Fruit fly (Drosophila melanogaster) whole organism, embryonic: Measurements from ENCODE around the gene Dpm3.

Experiments used
- ATbp ChIP-seq: fragments of 200-800 bp; sonication (Bioruptor generic); optimal IDR thresholded peaks from 2 replicates; lab custom pipeline; 2017; ENCODE audit warnings: missing biosample characterization, mild to moderate bottlenecking, missing genetic modification characterization, missing genetic modification reagents
- Atf3 ChIP-seq: fragments of 200-800 bp; sonication (Bioruptor generic); optimal IDR thresholded peaks from 3 replicates; lab custom pipeline; 2016; ENCODE audit warnings: missing biosample characterization, missing genetic modification characterization
- BtbVII ChIP-seq: fragments of 200-800 bp; sonication (Bioruptor generic); optimal IDR thresholded peaks from 3 replicates; lab custom pipeline; 2017; ENCODE audit warnings: missing biosample characterization, mild to moderate bottlenecking, missing genetic modification characterization
- C15 ChIP-seq: fragments of 200-800 bp; sonication (Bioruptor generic); IDR thresholded peaks from 3 replicates; pipeline ENCODE4 v1.3.6; 2022; ENCODE audit warnings: missing biosample characterization, missing genetic modification characterization
- CG10274 ChIP-seq: fragments of 200-800 bp; sonication (Bioruptor generic); optimal IDR thresholded peaks from 3 replicates; lab custom pipeline; 2017; ENCODE audit warnings: missing biosample characterization, mild to moderate bottlenecking, missing genetic modification characterization
- CG10321 ChIP-seq: fragments of 200-800 bp; sonication (Bioruptor generic); IDR thresholded peaks from 2 replicates; pipeline ENCODE4 v1.3.6; 2022; ENCODE audit warnings: missing biosample characterization, missing genetic modification characterization
- CG10431 ChIP-seq: fragments of 200-800 bp; sonication (Bioruptor generic); optimal IDR thresholded peaks from 3 replicates; lab custom pipeline; 2018; ENCODE audit warnings: missing biosample characterization, mild to moderate bottlenecking, missing genetic modification characterization
- CG12104 ChIP-seq: fragments of 200-800 bp; sonication (Bioruptor generic); optimal IDR thresholded peaks from 3 replicates; lab custom pipeline; 2016; ENCODE audit warnings: missing biosample characterization, missing genetic modification characterization
- CG12744 ChIP-seq: fragments of 200-800 bp; sonication (Bioruptor generic); optimal IDR thresholded peaks from 2 replicates; lab custom pipeline; 2016; ENCODE audit warnings: missing biosample characterization, missing genetic modification characterization
- CG14710 ChIP-seq: fragments of 200-800 bp; sonication (Bioruptor generic); optimal IDR thresholded peaks from 3 replicates; lab custom pipeline; 2019; ENCODE audit warnings: missing biosample characterization, mild to moderate bottlenecking, missing genetic modification characterization, moderate library complexity
- CG17912 ChIP-seq: fragments of 200-800 bp; sonication (Bioruptor generic); optimal IDR thresholded peaks from 2 replicates; lab custom pipeline; 2018; ENCODE audit warnings: missing biosample characterization, mild to moderate bottlenecking, missing genetic modification characterization
- CG2202 ChIP-seq: fragments of 200-800 bp; sonication (Bioruptor generic); optimal IDR thresholded peaks from 2 replicates; lab custom pipeline; 2018; ENCODE audit warnings: missing biosample characterization, mild to moderate bottlenecking, missing genetic modification characterization
- CG31441 ChIP-seq: fragments of 200-800 bp; sonication (Bioruptor generic); IDR thresholded peaks from 2 replicates; pipeline ENCODE4 v1.3.6; 2022; ENCODE audit warnings: missing biosample characterization, missing genetic modification characterization
- CG3281 ChIP-seq: fragments of 200-800 bp; sonication (Bioruptor generic); optimal IDR thresholded peaks from 3 replicates; lab custom pipeline; 2017; ENCODE audit warnings: missing biosample characterization, mild to moderate bottlenecking, missing genetic modification characterization
- CG6854 ChIP-seq: fragments of 200-800 bp; sonication (Bioruptor generic); optimal IDR thresholded peaks from 3 replicates; lab custom pipeline; 2017; ENCODE audit warnings: missing biosample characterization, mild to moderate bottlenecking, missing genetic modification characterization
- CG9727 ChIP-seq: fragments of 200-800 bp; sonication (Bioruptor generic); optimal IDR thresholded peaks from 3 replicates; lab custom pipeline; 2017; ENCODE audit warnings: missing biosample characterization, mild to moderate bottlenecking, missing genetic modification characterization
- D19B ChIP-seq: fragments of 200-800 bp; sonication (Bioruptor generic); optimal IDR thresholded peaks from 2 replicates; lab custom pipeline; 2017; ENCODE audit warnings: missing biosample characterization, mild to moderate bottlenecking, missing genetic modification characterization
- E2f1 ChIP-seq: fragments of 200-800 bp; sonication (Bioruptor generic); IDR thresholded peaks from 2 replicates; pipeline ENCODE4 v1.3.6; 2022; ENCODE audit warnings: missing biosample characterization, missing genetic modification characterization
- ERR ChIP-seq: fragments of 200-800 bp; sonication (Bioruptor generic); optimal IDR thresholded peaks from 2 replicates; lab custom pipeline; 2016; ENCODE audit warnings: missing biosample characterization, missing genetic modification characterization
- Elba2 ChIP-seq: fragments of 200-800 bp; sonication (Bioruptor generic); optimal IDR thresholded peaks from 3 replicates; lab custom pipeline; 2016; ENCODE audit warnings: missing biosample characterization, missing genetic modification characterization
- GATAe ChIP-seq: fragments of 200-800 bp; sonication (Bioruptor generic); conservative IDR thresholded peaks from 2 replicates; pipeline ENCODE4 v1.3.6; 2022; ENCODE audit warnings: missing biosample characterization, missing genetic modification characterization
- H15 ChIP-seq: fragments of 200-800 bp; sonication (Bioruptor generic); IDR thresholded peaks from 3 replicates; pipeline ENCODE4 v1.3.6; 2022; ENCODE audit warnings: missing biosample characterization, missing genetic modification characterization
- Hsf ChIP-seq: fragments of 200-800 bp; sonication (Bioruptor generic); optimal IDR thresholded peaks from 3 replicates; lab custom pipeline; 2016; ENCODE audit warnings: missing biosample characterization, missing genetic modification characterization
- Jarid2 ChIP-seq: fragments of 200-800 bp; sonication (Bioruptor generic); optimal IDR thresholded peaks from 3 replicates; lab custom pipeline; 2017; ENCODE audit warnings: mild to moderate bottlenecking, missing biosample characterization, missing genetic modification reagents, missing genetic modification characterization
- MESR4 ChIP-seq: fragments of 200-800 bp; sonication (Bioruptor generic); optimal IDR thresholded peaks from 2 replicates; lab custom pipeline; 2018; ENCODE audit warnings: missing biosample characterization, mild to moderate bottlenecking, missing genetic modification characterization, moderate library complexity
- Usf ChIP-seq: fragments of 200-800 bp; sonication (Bioruptor generic); optimal IDR thresholded peaks from 2 replicates; lab custom pipeline; 2017; ENCODE audit warnings: missing genotype, missing biosample characterization, missing genetic modification characterization
- ara ChIP-seq: fragments of 200-800 bp; sonication (Bioruptor generic); IDR thresholded peaks from 2 replicates; pipeline ENCODE4 v1.3.6; 2022; ENCODE audit warnings: missing biosample characterization, missing genetic modification characterization
- ci ChIP-seq: fragments of 200-800 bp; sonication (Bioruptor generic); IDR thresholded peaks from 3 replicates; pipeline ENCODE4 v1.3.6; 2022; ENCODE audit warnings: missing biosample characterization, missing genetic modification characterization
- dati ChIP-seq: fragments of 200-800 bp; sonication (Bioruptor generic); IDR thresholded peaks from 2 replicates; pipeline ENCODE4 v1.3.6; 2022; ENCODE audit warnings: missing biosample characterization, missing genetic modification characterization
- dmrt11E ChIP-seq: fragments of 200-800 bp; sonication (Bioruptor generic); optimal IDR thresholded peaks from 3 replicates; lab custom pipeline; 2018; ENCODE audit warnings: missing biosample characterization, mild to moderate bottlenecking, missing genetic modification characterization, moderate library complexity
- exex ChIP-seq: fragments of 200-800 bp; sonication (Bioruptor generic); optimal IDR thresholded peaks from 4 replicates; lab custom pipeline; 2018; ENCODE audit warnings: missing biosample characterization, mild to moderate bottlenecking, missing genetic modification characterization, moderate library complexity
- fd102C ChIP-seq: fragments of 200-800 bp; sonication (Bioruptor generic); optimal IDR thresholded peaks from 2 replicates; lab custom pipeline; 2018; ENCODE audit warnings: missing biosample characterization, mild to moderate bottlenecking, missing genetic modification characterization, moderate library complexity
- fd64A ChIP-seq: fragments of 200-800 bp; sonication (Bioruptor generic); optimal IDR thresholded peaks from 3 replicates; lab custom pipeline; 2018; ENCODE audit warnings: missing biosample characterization, mild to moderate bottlenecking, missing genetic modification characterization
- fru ChIP-seq: fragments of >200 bp; optimal IDR thresholded peaks from 2 replicates; lab custom pipeline; 2017
- gcm ChIP-seq: fragments of 200-800 bp; sonication (Bioruptor generic); optimal IDR thresholded peaks from 2 replicates; lab custom pipeline; 2019; ENCODE audit warnings: missing biosample characterization, mild to moderate bottlenecking, missing genetic modification characterization, moderate library complexity
- gro ChIP-seq: fragments of 200-800 bp; sonication (Bioruptor generic); optimal IDR thresholded peaks from 2 replicates; lab custom pipeline; 2016; ENCODE audit warnings: missing biosample characterization, missing genetic modification characterization
- hkb ChIP-seq, 2 experiments: fragments of 200-800 bp in 1 of 2; fragments of >200 bp in 1 of 2; sonication (Bioruptor generic) in 1 of 2; IDR thresholded peaks in 1 of 2; optimal IDR thresholded peaks in 1 of 2; 2 replicates each; pipeline versions ENCODE4 v1.3.6 to Lab custom; 2017 to 2022; ENCODE audit warnings: missing biosample characterization in 1 of 2, missing genetic modification characterization in 1 of 2
- lbe ChIP-seq: fragments of 200-800 bp; sonication (Bioruptor generic); optimal IDR thresholded peaks from 2 replicates; lab custom pipeline; 2016; ENCODE audit warnings: missing biosample characterization, mild to moderate bottlenecking, missing genetic modification characterization
- lov ChIP-seq, 2 experiments: fragments of 200-800 bp in 1 of 2; fragments of >200 bp in 1 of 2; sonication (Bioruptor generic) in 1 of 2; IDR thresholded peaks in 1 of 2; optimal IDR thresholded peaks in 1 of 2; 2 replicates in 1 of 2; 3 replicates in 1 of 2; pipeline versions ENCODE4 v1.3.6 to Lab custom; 2017 to 2022; ENCODE audit warnings: missing biosample characterization in 1 of 2, missing genetic modification characterization in 1 of 2
- pfk ChIP-seq: fragments of 200-800 bp; sonication (Bioruptor generic); optimal IDR thresholded peaks from 2 replicates; lab custom pipeline; 2018; ENCODE audit warnings: missing biosample characterization, mild to moderate bottlenecking, missing genetic modification characterization, moderate library complexity
- pzg ChIP-seq: fragments of 200-800 bp; sonication (Bioruptor generic); optimal IDR thresholded peaks from 3 replicates; lab custom pipeline; 2018; ENCODE audit warnings: missing biosample characterization, mild to moderate bottlenecking, missing genetic modification characterization, moderate library complexity
- repo ChIP-seq: fragments of 200-800 bp; sonication (Bioruptor generic); optimal IDR thresholded peaks from 2 replicates; lab custom pipeline; 2016; ENCODE audit warnings: missing biosample characterization, missing genetic modification characterization
- salm ChIP-seq: fragments of 200-800 bp; sonication (Bioruptor generic); optimal IDR thresholded peaks from 2 replicates; lab custom pipeline; 2018; ENCODE audit warnings: missing biosample characterization, mild to moderate bottlenecking, missing genetic modification characterization
- schlank ChIP-seq: fragments of 200-800 bp; sonication (Bioruptor generic); optimal IDR thresholded peaks from 2 replicates; lab custom pipeline; 2018; ENCODE audit warnings: missing biosample characterization, mild to moderate bottlenecking, missing genetic modification characterization
- sd ChIP-seq: fragments of 200-800 bp; sonication (Bioruptor generic); optimal IDR thresholded peaks from 3 replicates; lab custom pipeline; 2018; ENCODE audit warnings: missing biosample characterization, mild to moderate bottlenecking, missing genetic modification characterization, moderate library complexity
- slou ChIP-seq: fragments of 200-800 bp; sonication (Bioruptor generic); optimal IDR thresholded peaks from 3 replicates; lab custom pipeline; 2016; ENCODE audit warnings: missing biosample characterization, missing genetic modification characterization
- tio ChIP-seq: fragments of 200-800 bp; sonication (Bioruptor generic); optimal IDR thresholded peaks from 2 replicates; lab custom pipeline; 2017; ENCODE audit warnings: missing biosample characterization, missing genetic modification characterization, inconsistent platforms
- trh ChIP-seq: fragments of 200-800 bp; sonication (Bioruptor generic); optimal IDR thresholded peaks from 2 replicates; lab custom pipeline; 2016; ENCODE audit warnings: missing biosample characterization, missing genetic modification characterization
- tx ChIP-seq: fragments of 200-800 bp; sonication (Bioruptor generic); optimal IDR thresholded peaks from 2 replicates; lab custom pipeline; 2016; ENCODE audit warnings: missing biosample characterization, missing genetic modification characterization
- usp ChIP-seq: fragments of >200 bp; optimal IDR thresholded peaks from 2 replicates; lab custom pipeline; 2017; ENCODE audit warnings: missing biosample characterization, missing genetic modification characterization
- vfl ChIP-seq: fragments of 200-800 bp; sonication (Bioruptor generic); optimal IDR thresholded peaks from 2 replicates; lab custom pipeline; 2016; ENCODE audit warnings: missing biosample characterization, missing genetic modification characterization

The Dpm3 gene

dm6 chr3R:13404841-13405441 is 2.1 kb upstream of the Dpm3 start, which contains the start of gene yellow-e3 (continued):
- TF ChIP-seq Hsf (GFP tag; lab: Kevin White, UChicago) (no peak), CG10321 (GFP tag; lab: Robert Waterston, UW) (no peak), CG3281 (no peak), fru (no peak), pfk (GFP tag; lab: Kevin White, UChicago) (no peak), hkb (optimal IDR thresholded peaks at IDR 0.05; lab: Kevin White, UChicago) (no peak), hkb (GFP tag; IDR thresholded peaks at IDR 0.05; lab: Robert Waterston, UW) (no peak), CG31441 (0 out of 2 replicates have a peak, but pooled peaks have one; percentile 35), lbe (GFP tag; lab: Kevin White, UChicago) (no peak), vfl (no peak), MESR4 (GFP tag; lab: Kevin White, UChicago) (no peak), C15 (GFP tag; lab: Robert Waterston, UW) (no peak), CG2202 (peak; percentile 38), ATbp (no peak), pzg (GFP tag; lab: Kevin White, UChicago) (no peak), D19B (GFP tag; lab: Kevin White, UChicago) (no peak), E2f1 (GFP tag; lab: Robert Waterston, UW) (no peak), CG12744 (GFP tag; lab: Kevin White, UChicago) (no peak), sd (no peak), CG6854 (GFP tag; lab: Kevin White, UChicago) (no peak), GATAe (GFP tag; lab: Robert Waterston, UW) (no peak), CG9727 (GFP tag; lab: Kevin White, UChicago) (peak; percentile 75), usp (GFP tag; lab: Kevin White, UChicago) (no peak), slou (GFP tag; lab: Kevin White, UChicago) (no peak), schlank (tag; lab: Kevin White, UChicago) (no peak), exex (tag; lab: Kevin White, UChicago) (no peak), H15 (GFP tag; lab: Robert Waterston, UW) (no peak), Elba2 (peak; percentile 28), Usf (GFP tag; lab: Kevin White, UChicago) (no peak), ara (no peak), CG10274 (GFP tag; lab: Kevin White, UChicago) (no peak), CG12104 (GFP tag; lab: Kevin White, UChicago) (no peak), tio (GFP tag; lab: Kevin White, UChicago) (no peak), CG14710 (peak; percentile 71), trh (no peak), repo (GFP tag; lab: Kevin White, UChicago) (no peak), dati (no peak), CG10431 (GFP tag; lab: Kevin White, UChicago) (no peak), CG17912 (no peak), salm (tag; lab: Kevin White, UChicago) (no peak), gcm (peak; percentile 29), dmrt11E (tag; lab: Kevin White, UChicago) (peak; percentile 87), tx (GFP tag; lab: Kevin White, UChicago) (no peak), ERR (GFP tag; lab: Kevin White, UChicago) (no peak), fd102C (GFP tag; lab: Kevin White, UChicago) (peak; percentile 64), Atf3 (GFP tag; lab: Kevin White, UChicago) (no peak), lov (optimal IDR thresholded peaks at IDR 0.05; lab: Kevin White, UChicago) (no peak), lov (GFP tag; IDR thresholded peaks at IDR 0.05; lab: Robert Waterston, UW) (no peak), fd64A (GFP tag; lab: Kevin White, UChicago) (no peak), Jarid2 (GFP tag; lab: Kevin White, UChicago) (no peak), BtbVII (GFP tag; lab: Kevin White, UChicago) (no peak), ci (GFP tag; lab: Robert Waterston, UW) (no peak), gro (GFP tag; lab: Kevin White, UChicago) (no peak)
